Fruit fly (Drosophila melanogaster) whole organism, embryonic: ENCODE results near the gene CG7512.

ENCODE experiments used
- ATbp ChIP-seq: fragments of 200-800 bp; sonication (Bioruptor generic); optimal IDR thresholded peaks from 2 replicates; lab custom pipeline; 2017; ENCODE audit warnings: missing biosample characterization, mild to moderate bottlenecking, missing genetic modification characterization, missing genetic modification reagents
- Aef1 ChIP-seq: fragments of 200-800 bp; sonication (Bioruptor generic); IDR thresholded peaks from 3 replicates; pipeline ENCODE4 v1.3.6; 2022; ENCODE audit warnings: missing biosample characterization, missing genetic modification characterization
- Blimp-1 ChIP-seq: fragments of 200-800 bp; sonication (Bioruptor generic); optimal IDR thresholded peaks from 3 replicates; lab custom pipeline; 2018; ENCODE audit warnings: missing biosample characterization, missing genetic modification characterization, mild to moderate bottlenecking, moderate library complexity, missing genetic modification reagents
- C15 ChIP-seq: fragments of 200-800 bp; sonication (Bioruptor generic); IDR thresholded peaks from 3 replicates; pipeline ENCODE4 v1.3.6; 2022; ENCODE audit warnings: missing biosample characterization, missing genetic modification characterization
- CG10147 ChIP-seq: fragments of 200-800 bp; sonication (Bioruptor generic); optimal IDR thresholded peaks from 2 replicates; lab custom pipeline; 2019; ENCODE audit warnings: missing biosample characterization, mild to moderate bottlenecking, missing genetic modification characterization, moderate library complexity
- CG10209 ChIP-seq: fragments of 200-800 bp; sonication (Bioruptor generic); optimal IDR thresholded peaks from 3 replicates; lab custom pipeline; 2017; ENCODE audit warnings: missing biosample characterization, mild to moderate bottlenecking, missing genetic modification characterization, missing genetic modification reagents
- CG11696 ChIP-seq: fragments of 200-800 bp; sonication (Bioruptor generic); IDR thresholded peaks from 2 replicates; pipeline ENCODE4 v1.3.6; 2022; ENCODE audit warnings: missing biosample characterization, missing genetic modification characterization
- CG12219 ChIP-seq: fragments of 200-800 bp; sonication (Bioruptor generic); optimal IDR thresholded peaks from 3 replicates; lab custom pipeline; 2018; ENCODE audit warnings: missing biosample characterization, mild to moderate bottlenecking, missing genetic modification characterization
- CG1233 ChIP-seq: fragments of 200-800 bp; sonication (Bioruptor generic); optimal IDR thresholded peaks from 4 replicates; lab custom pipeline; 2018; ENCODE audit warnings: missing biosample characterization, mild to moderate bottlenecking, missing genetic modification characterization
- CG13424 ChIP-seq: fragments of 200-800 bp; sonication (Bioruptor generic); optimal IDR thresholded peaks from 2 replicates; lab custom pipeline; 2019; ENCODE audit warnings: missing biosample characterization, mild to moderate bottlenecking, missing genetic modification characterization, moderate library complexity
- CG15696 ChIP-seq: fragments of 200-800 bp; sonication (Bioruptor generic); optimal IDR thresholded peaks from 2 replicates; lab custom pipeline; 2019; ENCODE audit warnings: missing biosample characterization, mild to moderate bottlenecking, missing genetic modification characterization, moderate library complexity
- CG1603 ChIP-seq: fragments of 200-800 bp; sonication (Bioruptor generic); optimal IDR thresholded peaks from 2 replicates; lab custom pipeline; 2019; ENCODE audit warnings: missing biosample characterization, mild to moderate bottlenecking, missing genetic modification characterization, moderate library complexity
- CG1792 ChIP-seq: fragments of 200-800 bp; sonication (Bioruptor generic); optimal IDR thresholded peaks from 2 replicates; lab custom pipeline; 2016; ENCODE audit warnings: missing biosample characterization, missing genetic modification characterization
- CG2712 ChIP-seq: fragments of 200-800 bp; optimal IDR thresholded peaks from 3 replicates; lab custom pipeline; 2019; ENCODE audit warnings: missing biosample characterization, mild to moderate bottlenecking, missing genetic modification characterization, moderate library complexity
- CG31365 ChIP-seq: fragments of 200-800 bp; sonication (Bioruptor generic); optimal IDR thresholded peaks from 2 replicates; lab custom pipeline; 2018; ENCODE audit warnings: missing biosample characterization, mild to moderate bottlenecking, missing genetic modification characterization
- CG4282 ChIP-seq: fragments of 200-800 bp; sonication (Bioruptor generic); optimal IDR thresholded peaks from 2 replicates; lab custom pipeline; 2016; ENCODE audit warnings: missing biosample characterization, missing genetic modification characterization
- CG4707 ChIP-seq: fragments of 200-800 bp; sonication (Bioruptor generic); optimal IDR thresholded peaks from 2 replicates; lab custom pipeline; 2018; ENCODE audit warnings: missing biosample characterization, mild to moderate bottlenecking, missing genetic modification characterization, moderate library complexity
- CG8290 ChIP-seq, 3 experiments: fragments of 200-800 bp; sonication (Bioruptor generic); optimal IDR thresholded peaks; 2 replicates each; lab custom pipeline; 2016 to 2019; ENCODE audit warnings: missing biosample characterization in 3 of 3, missing genetic modification characterization in 3 of 3, mild to moderate bottlenecking in 2 of 3, moderate library complexity in 1 of 3
- CG8359 ChIP-seq: fragments of 200-800 bp; sonication (Bioruptor generic); optimal IDR thresholded peaks from 2 replicates; lab custom pipeline; 2017; ENCODE audit warnings: missing biosample characterization, mild to moderate bottlenecking, missing genetic modification characterization, borderline replicate concordance
- CG8924 ChIP-seq: fragments of 200-800 bp; optimal IDR thresholded peaks from 3 replicates; lab custom pipeline; 2019; ENCODE audit warnings: missing biosample characterization, mild to moderate bottlenecking, missing genetic modification characterization, moderate library complexity
- CG9727 ChIP-seq: fragments of 200-800 bp; sonication (Bioruptor generic); optimal IDR thresholded peaks from 3 replicates; lab custom pipeline; 2017; ENCODE audit warnings: missing biosample characterization, mild to moderate bottlenecking, missing genetic modification characterization
- CkIIα-i1 ChIP-seq: fragments of 200-800 bp; sonication (Bioruptor generic); IDR thresholded peaks from 2 replicates; pipeline ENCODE4 v1.3.6; 2022; ENCODE audit warnings: missing biosample characterization, missing genetic modification characterization
- D ChIP-seq, 2 experiments: fragments of 200-800 bp in 1 of 2; fragments of >200 bp in 1 of 2; sonication (Bioruptor generic) in 1 of 2; optimal IDR thresholded peaks; 2 replicates in 1 of 2; 3 replicates in 1 of 2; lab custom pipeline; 2017; ENCODE audit warnings: mild to moderate bottlenecking in 1 of 2, missing biosample characterization in 1 of 2, missing genetic modification characterization in 1 of 2, missing genetic modification reagents in 1 of 2
- Dp ChIP-seq: fragments of 200-800 bp; sonication (Bioruptor generic); optimal IDR thresholded peaks from 2 replicates; lab custom pipeline; 2018; ENCODE audit warnings: missing biosample characterization, mild to moderate bottlenecking, missing genetic modification characterization, moderate library complexity
- Fer3 ChIP-seq: fragments of 200-800 bp; sonication (Bioruptor generic); optimal IDR thresholded peaks from 2 replicates; lab custom pipeline; 2018; ENCODE audit warnings: missing biosample characterization, mild to moderate bottlenecking, missing genetic modification characterization, moderate library complexity
- Hey ChIP-seq: fragments of 200-800 bp; sonication (Bioruptor generic); optimal IDR thresholded peaks from 3 replicates; lab custom pipeline; 2018; ENCODE audit warnings: missing biosample characterization, mild to moderate bottlenecking, missing genetic modification characterization
- Hr78 ChIP-seq, 2 experiments: fragments of 200-800 bp in 1 of 2; fragments of >200 bp in 1 of 2; sonication (Bioruptor generic) in 1 of 2; optimal IDR thresholded peaks; 2 replicates each; lab custom pipeline; 2017 to 2019; ENCODE audit warnings: missing biosample characterization in 2 of 2, missing genetic modification characterization in 2 of 2, mild to moderate bottlenecking in 1 of 2, moderate library complexity in 1 of 2
- Mes4 ChIP-seq: fragments of 200-800 bp; sonication (Bioruptor generic); optimal IDR thresholded peaks from 2 replicates; lab custom pipeline; 2016; ENCODE audit warnings: missing biosample characterization, missing genetic modification characterization
- Ptx1 ChIP-seq: fragments of 200-800 bp; sonication (Bioruptor generic); IDR thresholded peaks from 2 replicates; pipeline ENCODE4 v1.3.6; 2022; ENCODE audit warnings: missing biosample characterization, missing genetic modification characterization
- Usf ChIP-seq: fragments of 200-800 bp; sonication (Bioruptor generic); optimal IDR thresholded peaks from 2 replicates; lab custom pipeline; 2017; ENCODE audit warnings: missing genotype, missing biosample characterization, missing genetic modification characterization
- chinmo ChIP-seq: fragments of 200-800 bp; sonication (Bioruptor generic); IDR thresholded peaks from 4 replicates; pipeline ENCODE4 v1.3.6; 2022; ENCODE audit warnings: missing biosample characterization, missing genetic modification characterization; ENCODE audit not compliant: partially characterized antibody
- en ChIP-seq: fragments of 200-800 bp; sonication (Bioruptor generic); optimal IDR thresholded peaks from 2 replicates; lab custom pipeline; 2016; ENCODE audit warnings: missing biosample characterization, missing genetic modification characterization
- exex ChIP-seq: fragments of 200-800 bp; sonication (Bioruptor generic); optimal IDR thresholded peaks from 4 replicates; lab custom pipeline; 2018; ENCODE audit warnings: missing biosample characterization, mild to moderate bottlenecking, missing genetic modification characterization, moderate library complexity
- eyg ChIP-seq: fragments of 200-800 bp; sonication (Bioruptor generic); optimal IDR thresholded peaks from 3 replicates; lab custom pipeline; 2016; ENCODE audit warnings: missing biosample characterization, missing genetic modification characterization
- fd64A ChIP-seq: fragments of 200-800 bp; sonication (Bioruptor generic); optimal IDR thresholded peaks from 3 replicates; lab custom pipeline; 2018; ENCODE audit warnings: missing biosample characterization, mild to moderate bottlenecking, missing genetic modification characterization
- gce ChIP-seq: fragments of 200-800 bp; sonication (Bioruptor generic); IDR thresholded peaks from 3 replicates; pipeline ENCODE4 v1.3.6; 2022; ENCODE audit warnings: missing biosample characterization, missing genetic modification characterization
- ham ChIP-seq: fragments of 200-800 bp; sonication (Bioruptor generic); IDR thresholded peaks from 2 replicates; pipeline ENCODE4 v1.3.6; 2022; ENCODE audit warnings: missing biosample characterization, missing genetic modification characterization
- hb ChIP-seq: fragments of 200-800 bp; sonication (Bioruptor generic); IDR thresholded peaks from 3 replicates; pipeline ENCODE4 v1.3.6; 2022; ENCODE audit warnings: missing biosample characterization, missing genetic modification characterization; ENCODE audit not compliant: partially characterized antibody
- kni ChIP-seq: fragments of 200-800 bp; sonication (Bioruptor generic); optimal IDR thresholded peaks from 3 replicates; lab custom pipeline; 2017; ENCODE audit warnings: mild to moderate bottlenecking, missing biosample characterization, missing genetic modification reagents, missing genetic modification characterization
- lov ChIP-seq, 2 experiments: fragments of 200-800 bp in 1 of 2; fragments of >200 bp in 1 of 2; sonication (Bioruptor generic) in 1 of 2; IDR thresholded peaks in 1 of 2; optimal IDR thresholded peaks in 1 of 2; 2 replicates in 1 of 2; 3 replicates in 1 of 2; pipeline versions ENCODE4 v1.3.6 to Lab custom; 2017 to 2022; ENCODE audit warnings: missing biosample characterization in 1 of 2, missing genetic modification characterization in 1 of 2
- mirr ChIP-seq: fragments of 200-800 bp; sonication (Bioruptor generic); optimal IDR thresholded peaks from 3 replicates; lab custom pipeline; 2018; ENCODE audit warnings: missing biosample characterization, mild to moderate bottlenecking, missing genetic modification characterization
- odd ChIP-seq: fragments of 200-800 bp; sonication (Bioruptor generic); optimal IDR thresholded peaks from 2 replicates; lab custom pipeline; 2017; ENCODE audit warnings: missing biosample characterization, mild to moderate bottlenecking, missing genetic modification characterization
- onecut ChIP-seq: fragments of 200-800 bp; sonication (Bioruptor generic); IDR thresholded peaks from 2 replicates; pipeline ENCODE4 v1.3.6; 2022; ENCODE audit warnings: missing biosample characterization, missing genetic modification characterization
- org-1 ChIP-seq: fragments of 200-800 bp; sonication (Bioruptor generic); optimal IDR thresholded peaks from 2 replicates; lab custom pipeline; 2017; ENCODE audit warnings: missing biosample characterization, missing genetic modification characterization
- p53 ChIP-seq: fragments of 200-800 bp; sonication (Bioruptor generic); optimal IDR thresholded peaks from 2 replicates; lab custom pipeline; 2016; ENCODE audit warnings: missing biosample characterization, missing genetic modification characterization
- so ChIP-seq: fragments of 200-800 bp; sonication (Bioruptor generic); IDR thresholded peaks from 3 replicates; pipeline ENCODE4 v1.3.6; 2022; ENCODE audit warnings: missing biosample characterization, missing genetic modification characterization
- sr ChIP-seq: fragments of 200-800 bp; sonication (Bioruptor generic); IDR thresholded peaks from 3 replicates; pipeline ENCODE4 v1.3.6; 2022; ENCODE audit warnings: missing biosample characterization, missing genetic modification characterization
- z ChIP-seq: fragments of 200-800 bp; sonication (Bioruptor generic); IDR thresholded peaks from 3 replicates; pipeline ENCODE4 v1.3.6; 2022; ENCODE audit warnings: missing biosample characterization, missing genetic modification characterization

CG7512 gene

dm6 chr3L:11540330-11540702 lies 26.8 kb downstream of the CG7512 start (continued):
- TF ChIP-seq D (optimal IDR thresholded peaks at IDR 0.05; lab: Kevin White, UChicago), result no peak
- TF ChIP-seq D (GFP tag; optimal IDR thresholded peaks at IDR 0.05; lab: Kevin White, UChicago), result peak; percentile 29
- TF ChIP-seq CG4282 (GFP tag; lab: Kevin White, UChicago), result no peak
- no peak for TF ChIP-seq Ptx1
- TF ChIP-seq sr (GFP tag; lab: Robert Waterston, UW), result no peak
- TF ChIP-seq so, result peak; percentile 51; the same call in 1 of the 3 replicates
- peak; percentile 78 for TF ChIP-seq kni (GFP tag; lab: Kevin White, UChicago)
- no peak for TF ChIP-seq z (GFP tag; lab: Robert Waterston, UW)
- no peak for TF ChIP-seq lov (optimal IDR thresholded peaks at IDR 0.05; lab: Kevin White, UChicago)
- 0 out of 3 replicates have a peak, but pooled peaks have one; percentile 12 for TF ChIP-seq lov (GFP tag; IDR thresholded peaks at IDR 0.05; lab: Robert Waterston, UW)
- peak; percentile 60 for TF ChIP-seq fd64A (GFP tag; lab: Kevin White, UChicago)
- TF ChIP-seq mirr (GFP tag; lab: Kevin White, UChicago), result peak; percentile 68
- peak; percentile 3; the same call in 1 of the 4 replicates for TF ChIP-seq chinmo (GFP tag; lab: Robert Waterston, UW)
- peak; percentile 40 for TF ChIP-seq CG4707 (GFP tag; lab: Kevin White, UChicago)
- TF ChIP-seq CG11696 (GFP tag; lab: Robert Waterston, UW), result peak; percentile 28; the same call in 1 of the 2 replicates
- TF ChIP-seq CG8924, result no peak
- peak; percentile 57 for TF ChIP-seq org-1 (GFP tag; lab: Kevin White, UChicago)
- peak; percentile 64 for TF ChIP-seq eyg (GFP tag; lab: Kevin White, UChicago)
- peak; percentile 26 for TF ChIP-seq CG9727
- peak; percentile 45 for TF ChIP-seq Blimp-1 (GFP tag; lab: Kevin White, UChicago)
- peak; percentile 24 for TF ChIP-seq en (GFP tag; lab: Kevin White, UChicago)
- peak in 1 of 2 experiments; percentile 58 for TF ChIP-seq Hr78 (GFP tag; optimal IDR thresholded peaks at IDR 0.05; lab: Kevin White, UChicago)
- TF ChIP-seq gce (GFP tag; lab: Robert Waterston, UW), result peak; percentile 53; the same call in 1 of the 3 replicates
- no peak for TF ChIP-seq CG31365 (tag; lab: Kevin White, UChicago)
- no peak for TF ChIP-seq C15 (GFP tag; lab: Robert Waterston, UW)
- no peak for TF ChIP-seq Aef1 (GFP tag; lab: Robert Waterston, UW)
- peak; percentile 22 for TF ChIP-seq CG10147 (GFP tag; lab: Kevin White, UChicago)
- peak; percentile 23 for TF ChIP-seq Fer3 (tag; lab: Kevin White, UChicago)
- TF ChIP-seq onecut, result peak; percentile 29; the same call in 1 of the 2 replicates
- peak; percentile 27 for TF ChIP-seq CG10209 (GFP tag; lab: Kevin White, UChicago)
- TF ChIP-seq Mes4, result peak; percentile 24
- peak; percentile 79 for TF ChIP-seq ATbp (GFP tag; lab: Kevin White, UChicago)
- TF ChIP-seq CG12219, result peak; percentile 23
- peak; percentile 28 for TF ChIP-seq CG13424 (tag; lab: Kevin White, UChicago)
- peak; percentile 40 for TF ChIP-seq CG1603 (tag; lab: Kevin White, UChicago)
- TF ChIP-seq CG1792 (GFP tag; lab: Kevin White, UChicago), result no peak
- TF ChIP-seq Usf (GFP tag; lab: Kevin White, UChicago), result no peak
- TF ChIP-seq hb (GFP tag; lab: Robert Waterston, UW), result no peak
- TF ChIP-seq Dp (GFP tag; lab: Kevin White, UChicago), result no peak
- TF ChIP-seq CG1233 (GFP tag; lab: Kevin White, UChicago), result peak; percentile 30
- no peak for TF ChIP-seq CkIIα-i1 (GFP tag; lab: Robert Waterston, UW)
- TF ChIP-seq ham (GFP tag; lab: Robert Waterston, UW), result no peak
- peak; percentile 13 for TF ChIP-seq exex (tag; lab: Kevin White, UChicago)
- peak; percentile 9 for TF ChIP-seq CG2712 (tag; lab: Kevin White, UChicago)
- peak; percentile 58 for TF ChIP-seq odd (GFP tag; lab: Kevin White, UChicago)
- TF ChIP-seq CG8290 (GFP tag; optimal IDR thresholded peaks at IDR 0.05; lab: Kevin White, UChicago), result no peak
- TF ChIP-seq CG8290 (tag; optimal IDR thresholded peaks at IDR 0.05; lab: Kevin White, UChicago), result peak in 1 of 2 experiments; percentile 32
- peak; percentile 10 for TF ChIP-seq CG15696 (tag; lab: Kevin White, UChicago)
- TF ChIP-seq CG8359 (GFP tag; lab: Kevin White, UChicago), result peak; percentile 52
- no peak for TF ChIP-seq p53 (GFP tag; lab: Kevin White, UChicago)
- peak; percentile 3 for TF ChIP-seq Hey (tag; lab: Kevin White, UChicago)
